Fruit fly (Drosophila melanogaster): ENCODE measurements around the gene TfIIFalpha.

Gene TfIIFalpha

DNA sequence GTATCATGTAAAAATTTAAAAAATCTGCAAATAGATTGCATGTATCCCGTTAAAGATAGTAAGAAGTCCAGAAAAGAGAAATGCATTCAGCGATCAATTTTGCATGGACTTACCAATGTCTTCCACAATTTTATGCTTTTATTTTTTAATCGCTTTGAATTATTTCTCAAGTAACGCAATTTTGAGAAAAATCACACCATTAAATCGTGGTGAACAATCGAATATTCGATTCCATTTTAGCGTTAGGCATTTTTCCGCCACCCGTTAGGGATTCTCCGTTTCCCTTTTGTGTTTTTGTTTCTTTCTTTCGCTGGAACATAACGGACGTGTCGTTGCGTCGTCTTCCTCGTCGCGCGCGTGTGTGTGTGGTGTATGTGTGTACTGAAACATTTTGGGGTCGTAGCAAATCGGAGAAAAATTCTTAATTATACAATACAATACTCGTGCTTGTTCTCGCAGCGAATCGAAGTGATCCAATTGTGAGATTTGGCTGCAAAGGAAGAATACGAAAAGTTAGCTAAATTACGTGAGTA, 26.4 kb downstream of the TfIIFalpha start, which contains the start of gene gpp (continued):
- TF ChIP-seq wdn (GFP tag; IDR thresholded peaks at IDR 0.05) = no peak
- TF ChIP-seq NK7.1 (GFP tag; optimal IDR thresholded peaks at IDR 0.05) = no peak
- TF ChIP-seq Oli (tag; optimal IDR thresholded peaks at IDR 0.05) = no peak
- no peak for TF ChIP-seq CG3163 (GFP tag; optimal IDR thresholded peaks at IDR 0.05)
- no peak for TF ChIP-seq CG18011 (GFP tag; optimal IDR thresholded peaks at IDR 0.05)
- no peak for TF ChIP-seq tio (GFP tag; optimal IDR thresholded peaks at IDR 0.05)
- no peak for TF ChIP-seq CG13624 (GFP tag; optimal IDR thresholded peaks at IDR 0.05)
- no peak for TF ChIP-seq CG16779 (GFP tag; IDR thresholded peaks at IDR 0.05)
- TF ChIP-seq CG17328 (GFP tag; IDR thresholded peaks at IDR 0.05) = no peak
- TF ChIP-seq CG12942 (GFP tag; optimal IDR thresholded peaks at IDR 0.05) = no peak
- no peak for TF ChIP-seq CG9817 (tag; optimal IDR thresholded peaks at IDR 0.05)
- TF ChIP-seq sens-2 (GFP tag; IDR thresholded peaks at IDR 0.05) = no peak
- no peak for TF ChIP-seq ken (GFP tag; IDR thresholded peaks at IDR 0.05)
- no peak for TF ChIP-seq tap (tag; optimal IDR thresholded peaks at IDR 0.05)
- TF ChIP-seq Sox102F (GFP tag; optimal IDR thresholded peaks at IDR 0.05) = no peak
- TF ChIP-seq cad (GFP tag; optimal IDR thresholded peaks at IDR 0.05) = no peak
- no peak for TF ChIP-seq CG1792 (GFP tag; optimal IDR thresholded peaks at IDR 0.05)
- peak; percentile 100 for TF ChIP-seq her (GFP tag; optimal IDR thresholded peaks at IDR 0.05)
- TF ChIP-seq CG6254 (GFP tag; optimal IDR thresholded peaks at IDR 0.05) = peak; percentile 21
- TF ChIP-seq sisA (GFP tag; IDR thresholded peaks at IDR 0.05) = no peak
- TF ChIP-seq BtbVII (GFP tag; optimal IDR thresholded peaks at IDR 0.05) = no peak
- peak; percentile 95 for TF ChIP-seq sens (GFP tag)
- no peak for TF ChIP-seq ci (GFP tag; IDR thresholded peaks at IDR 0.05)
- no peak for TF ChIP-seq kni (GFP tag; optimal IDR thresholded peaks at IDR 0.05)
- TF ChIP-seq cas (GFP tag; IDR thresholded peaks at IDR 0.05) = no peak
- no peak for TF ChIP-seq CG7786 (GFP tag; optimal IDR thresholded peaks at IDR 0.05)
- no peak for TF ChIP-seq CG16863 (GFP tag; optimal IDR thresholded peaks at IDR 0.05)
- peak; percentile 24 for TF ChIP-seq sug (tag; optimal IDR thresholded peaks at IDR 0.05)
- no peak for TF ChIP-seq pb (GFP tag; optimal IDR thresholded peaks at IDR 0.05)
- no peak for TF ChIP-seq Chrac-16 (GFP tag; optimal IDR thresholded peaks at IDR 0.05)
- TF ChIP-seq Rx (GFP tag; IDR thresholded peaks at IDR 0.05) = no peak
- no peak for TF ChIP-seq slp2 (GFP tag; optimal IDR thresholded peaks at IDR 0.05)
- peak; percentile 34 for TF ChIP-seq CG17186 (GFP tag; optimal IDR thresholded peaks at IDR 0.05)
- TF ChIP-seq Hr78 (GFP tag; optimal IDR thresholded peaks at IDR 0.05) = peak in 1 of 2 experiments; percentile 14
- TF ChIP-seq Med (GFP tag) = peak; percentile 76
- no peak for TF ChIP-seq lola (GFP tag; optimal IDR thresholded peaks at IDR 0.05)
- TF ChIP-seq CG8765 (GFP tag; IDR thresholded peaks at IDR 0.05) = no peak
- TF ChIP-seq CG4854 (GFP tag; optimal IDR thresholded peaks at IDR 0.05) = no peak
- no peak for TF ChIP-seq CG3838 (GFP tag; optimal IDR thresholded peaks at IDR 0.05)
- no peak for TF ChIP-seq luna (GFP tag; optimal IDR thresholded peaks at IDR 0.05)
- no peak for TF ChIP-seq CG31224 (GFP tag; IDR thresholded peaks at IDR 0.05)
- TF ChIP-seq fu2 (GFP tag; optimal IDR thresholded peaks at IDR 0.05) = no peak
- peak; percentile 26 for TF ChIP-seq nerfin-1 (tag; optimal IDR thresholded peaks at IDR 0.05)
- TF ChIP-seq Max (GFP tag; optimal IDR thresholded peaks at IDR 0.05) = peak; percentile 62
- TF ChIP-seq dan (GFP tag; IDR thresholded peaks at IDR 0.05) = no peak
- no peak for TF ChIP-seq pita (GFP tag; optimal IDR thresholded peaks at IDR 0.05)
- no peak for TF ChIP-seq CG11696 (GFP tag; IDR thresholded peaks at IDR 0.05)
- peak; percentile 50 for TF ChIP-seq Myb (GFP tag; optimal IDR thresholded peaks at IDR 0.05)
- TF ChIP-seq pzg (GFP tag; optimal IDR thresholded peaks at IDR 0.05) = peak; percentile 82
- TF ChIP-seq CG5180 (GFP tag; optimal IDR thresholded peaks at IDR 0.05) = no peak
- TF ChIP-seq dmrt11E (tag; optimal IDR thresholded peaks at IDR 0.05) = no peak
- no peak for TF ChIP-seq CoRest (tag; optimal IDR thresholded peaks at IDR 0.05)

All from whole organism, embryonic.